Fruit fly (Drosophila melanogaster): ENCODE measurements around the gene CG13712.

The CG13712 gene

DNA sequence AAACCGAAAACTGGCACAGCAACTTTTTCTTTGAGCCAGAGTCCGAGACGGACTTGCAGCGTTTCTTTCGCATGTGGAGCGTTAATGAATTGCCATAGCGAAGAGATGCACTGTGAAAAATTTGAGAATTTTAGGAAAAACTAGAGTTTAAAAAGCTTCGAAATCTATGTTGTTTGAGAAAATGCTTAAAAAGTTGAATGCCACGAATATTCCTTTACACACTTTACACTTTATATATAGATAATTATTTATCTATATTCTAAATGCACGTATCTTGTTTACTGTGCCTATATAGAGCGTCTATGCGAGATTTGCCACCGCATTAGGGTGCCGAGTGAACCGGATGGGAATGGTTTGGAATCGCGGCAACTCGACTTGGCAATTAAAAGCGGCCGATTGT, 12.2 kb upstream of the CG13712 start (continued):
- TF ChIP-seq CG16779 (tag; optimal IDR thresholded peaks at IDR 0.05) (peak; percentile 60), CG11294 (GFP tag; IDR thresholded peaks at IDR 0.05) (peak; percentile 75), CG6163 (GFP tag; IDR thresholded peaks at IDR 0.05) (peak; percentile 90), fd85E (GFP tag; optimal IDR thresholded peaks at IDR 0.05) (no peak), OdsH (GFP tag; optimal IDR thresholded peaks at IDR 0.05) (peak; percentile 84), net (GFP tag; optimal IDR thresholded peaks at IDR 0.05) (peak; percentile 76), dsx (GFP tag; optimal IDR thresholded peaks at IDR 0.05; ENCODE audit: poor library complexity, severe bottlenecking) (peak; percentile 48), acj6 (GFP tag; optimal IDR thresholded peaks at IDR 0.05) (peak; percentile 76), CG10631 (GFP tag; optimal IDR thresholded peaks at IDR 0.05) (peak; percentile 80), esn (GFP tag; optimal IDR thresholded peaks at IDR 0.05) (peak; percentile 24), Eip75B (GFP tag; optimal IDR thresholded peaks at IDR 0.05) (peak; percentile 72), CG9139 (GFP tag; optimal IDR thresholded peaks at IDR 0.05) (no peak), Eip78C (GFP tag) (peak; percentile 94), pdm3 (GFP tag; optimal IDR thresholded peaks at IDR 0.05) (peak; percentile 68), CG3032 (tag; optimal IDR thresholded peaks at IDR 0.05) (peak; percentile 68), CG4318 (GFP tag; optimal IDR thresholded peaks at IDR 0.05) (peak; percentile 82), dac (GFP tag; optimal IDR thresholded peaks at IDR 0.05) (peak; percentile 74), topi (GFP tag; optimal IDR thresholded peaks at IDR 0.05) (peak; percentile 30), spab (GFP tag; optimal IDR thresholded peaks at IDR 0.05) (peak; percentile 60), CG8119 (GFP tag; IDR thresholded peaks at IDR 0.05) (peak; percentile 92), CG10669 (GFP tag; optimal IDR thresholded peaks at IDR 0.05) (peak; percentile 40), Ets96B (tag; optimal IDR thresholded peaks at IDR 0.05) (peak; percentile 60), achi (GFP tag; optimal IDR thresholded peaks at IDR 0.05) (peak; percentile 80), CG6792 (GFP tag; optimal IDR thresholded peaks at IDR 0.05) (peak; percentile 68), Smox (GFP tag; optimal IDR thresholded peaks at IDR 0.05) (no peak), CG8632 (GFP tag; optimal IDR thresholded peaks at IDR 0.05) (peak; percentile 65), Sox14 (GFP tag; optimal IDR thresholded peaks at IDR 0.05) (peak; percentile 21), CG7368 (GFP tag; optimal IDR thresholded peaks at IDR 0.05) (peak; percentile 42), CG15336 (GFP tag; IDR thresholded peaks at IDR 0.05) (peak; percentile 94), fkh (GFP tag; optimal IDR thresholded peaks at IDR 0.05) (no peak), CG11902 (GFP tag; optimal IDR thresholded peaks at IDR 0.05) (no peak), CG11762 (GFP tag; optimal IDR thresholded peaks at IDR 0.05; ENCODE audit: insufficient read depth) (peak; percentile 55), vri (GFP tag; optimal IDR thresholded peaks at IDR 0.05) (no peak)

DNA sequence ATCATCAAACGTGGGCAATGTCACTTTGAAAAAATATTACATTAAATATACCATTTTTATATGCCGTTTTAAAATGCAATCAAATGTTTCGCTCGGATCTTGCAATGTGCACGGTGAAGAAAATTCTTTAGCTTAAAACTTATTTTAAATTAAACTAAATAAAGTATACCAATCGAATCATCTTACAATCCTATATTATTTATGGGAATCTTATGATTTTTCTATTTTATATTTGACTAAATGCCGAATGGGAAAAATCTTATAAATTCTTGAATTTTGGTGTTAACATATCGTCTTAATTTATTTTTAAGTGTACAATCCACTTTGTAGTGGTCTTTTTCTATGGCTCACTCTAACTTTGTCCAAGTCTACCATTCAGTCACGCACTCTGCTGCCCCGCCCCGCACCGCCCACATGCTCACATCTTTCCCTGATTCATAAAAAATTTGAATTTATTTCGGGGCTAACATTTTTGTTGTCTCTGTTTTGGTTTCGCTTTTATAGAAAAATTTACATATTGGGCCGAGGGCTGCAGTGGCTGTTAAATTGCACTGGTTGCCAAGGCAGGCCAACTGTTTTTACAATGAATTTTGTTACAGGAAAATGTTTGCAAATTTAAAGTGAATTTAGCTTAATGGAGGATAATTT, 10.9 kb upstream of the CG13712 start:
- no peak for TF ChIP-seq Ets21C (GFP tag; optimal IDR thresholded peaks at IDR 0.05)
- TF ChIP-seq Met (GFP tag; optimal IDR thresholded peaks at IDR 0.05) = no peak
- no peak for TF ChIP-seq Hr38 (GFP tag; optimal IDR thresholded peaks at IDR 0.05)
- TF ChIP-seq CG15336 (GFP tag; IDR thresholded peaks at IDR 0.05) = peak; percentile 73
- TF ChIP-seq salr (GFP tag; optimal IDR thresholded peaks at IDR 0.05) = no peak
- TF ChIP-seq topi (GFP tag; optimal IDR thresholded peaks at IDR 0.05) = no peak
- peak; percentile 36 for TF ChIP-seq CG6276 (GFP tag; optimal IDR thresholded peaks at IDR 0.05)
- no peak for TF ChIP-seq fd85E (GFP tag; optimal IDR thresholded peaks at IDR 0.05)
- TF ChIP-seq Gug (GFP tag; IDR thresholded peaks at IDR 0.05) = no peak
- no peak for TF ChIP-seq dac (GFP tag; optimal IDR thresholded peaks at IDR 0.05)
- no peak for TF ChIP-seq Sox14 (GFP tag; optimal IDR thresholded peaks at IDR 0.05)
- TF ChIP-seq CG6808 (GFP tag; optimal IDR thresholded peaks at IDR 0.05) = no peak
- TF ChIP-seq dsx (GFP tag; optimal IDR thresholded peaks at IDR 0.05; ENCODE audit: poor library complexity, severe bottlenecking) = no peak
- no peak for TF ChIP-seq acj6 (GFP tag; optimal IDR thresholded peaks at IDR 0.05)
- peak; percentile 52; the same call in 2 of the 3 replicates for TF ChIP-seq CG8119 (GFP tag; IDR thresholded peaks at IDR 0.05)
- TF ChIP-seq CG10631 (GFP tag; optimal IDR thresholded peaks at IDR 0.05) = no peak
- peak; percentile 45 for TF ChIP-seq Hr4 (GFP tag; optimal IDR thresholded peaks at IDR 0.05)
- TF ChIP-seq CG8319 (GFP tag; optimal IDR thresholded peaks at IDR 0.05) = no peak
- TF ChIP-seq CG4318 (GFP tag; optimal IDR thresholded peaks at IDR 0.05) = no peak
- no peak for TF ChIP-seq CG9139 (GFP tag; optimal IDR thresholded peaks at IDR 0.05)
- TF ChIP-seq fd59A (GFP tag; optimal IDR thresholded peaks at IDR 0.05) = no peak
- no peak for TF ChIP-seq CG11762 (GFP tag; optimal IDR thresholded peaks at IDR 0.05; ENCODE audit: insufficient read depth)
- peak; percentile 59 for TF ChIP-seq CG32006 (GFP tag; optimal IDR thresholded peaks at IDR 0.05)
- no peak for TF ChIP-seq CG6163 (GFP tag; IDR thresholded peaks at IDR 0.05)
- no peak for TF ChIP-seq CG10669 (GFP tag; optimal IDR thresholded peaks at IDR 0.05)
- TF ChIP-seq spab (GFP tag; optimal IDR thresholded peaks at IDR 0.05) = no peak
- peak; percentile 44; the same call in 1 of the 3 replicates for TF ChIP-seq eg (GFP tag; IDR thresholded peaks at IDR 0.05)
- TF ChIP-seq Lpt (GFP tag; optimal IDR thresholded peaks at IDR 0.05) = no peak
- peak; percentile 74 for TF ChIP-seq Eip78C (GFP tag)
- no peak for TF ChIP-seq svp (GFP tag)
- TF ChIP-seq CG6854 (GFP tag; optimal IDR thresholded peaks at IDR 0.05) = no peak
- TF ChIP-seq CG11902 (GFP tag; optimal IDR thresholded peaks at IDR 0.05) = no peak
- no peak for TF ChIP-seq CG16779 (tag; optimal IDR thresholded peaks at IDR 0.05)

Measured in whole organism, prepupa.